Fruit fly (Drosophila melanogaster) whole organism, embryonic: ENCODE results near the gene CG10194.

Source experiments
- Aef1 ChIP-seq: fragments of 200-800 bp; sonication (Bioruptor generic); IDR thresholded peaks from 3 replicates; pipeline ENCODE4 v1.3.6; 2022; ENCODE audit warnings: missing biosample characterization, missing genetic modification characterization
- Atf3 ChIP-seq: fragments of 200-800 bp; sonication (Bioruptor generic); optimal IDR thresholded peaks from 3 replicates; lab custom pipeline; 2016; ENCODE audit warnings: missing biosample characterization, missing genetic modification characterization
- Awh ChIP-seq: fragments of 200-800 bp; sonication (Bioruptor generic); IDR thresholded peaks from 2 replicates; pipeline ENCODE4, ENCODE4 v1.3.6; 2022; ENCODE audit warnings: missing biosample characterization, missing genetic modification characterization
- Blimp-1 ChIP-seq: fragments of 200-800 bp; sonication (Bioruptor generic); optimal IDR thresholded peaks from 3 replicates; lab custom pipeline; 2018; ENCODE audit warnings: missing biosample characterization, missing genetic modification characterization, mild to moderate bottlenecking, moderate library complexity, missing genetic modification reagents
- CG10462 ChIP-seq: fragments of 200-800 bp; sonication (Bioruptor generic); optimal IDR thresholded peaks from 2 replicates; lab custom pipeline; 2016; ENCODE audit warnings: missing biosample characterization, missing genetic modification characterization
- CG12391 ChIP-seq: fragments of 200-800 bp; sonication (Bioruptor generic); optimal IDR thresholded peaks from 3 replicates; lab custom pipeline; 2018; ENCODE audit warnings: missing biosample characterization, mild to moderate bottlenecking, missing genetic modification characterization, moderate library complexity
- CG12769 ChIP-seq: fragments of 200-800 bp; sonication (Bioruptor generic); optimal IDR thresholded peaks from 2 replicates; lab custom pipeline; 2019; ENCODE audit warnings: missing biosample characterization, mild to moderate bottlenecking, missing genetic modification characterization, moderate library complexity
- CG12942 ChIP-seq: fragments of 200-800 bp; sonication (Bioruptor generic); optimal IDR thresholded peaks from 3 replicates; lab custom pipeline; 2016; ENCODE audit warnings: missing biosample characterization, missing genetic modification characterization
- CG14965 ChIP-seq: fragments of 200-800 bp; sonication (Bioruptor generic); optimal IDR thresholded peaks from 2 replicates; lab custom pipeline; 2016; ENCODE audit warnings: missing biosample characterization, missing genetic modification characterization, borderline replicate concordance
- CG15601 ChIP-seq: fragments of 200-800 bp; sonication (Bioruptor generic); optimal IDR thresholded peaks from 3 replicates; lab custom pipeline; 2019; ENCODE audit warnings: missing biosample characterization, mild to moderate bottlenecking, missing genetic modification characterization, moderate library complexity
- CG1602 ChIP-seq: fragments of 200-800 bp; sonication (Bioruptor generic); optimal IDR thresholded peaks from 3 replicates; lab custom pipeline; 2016; ENCODE audit warnings: missing biosample characterization, missing genetic modification characterization
- CG17359 ChIP-seq: fragments of 200-800 bp; sonication (Bioruptor generic); optimal IDR thresholded peaks from 3 replicates; lab custom pipeline; 2018; ENCODE audit warnings: missing biosample characterization, mild to moderate bottlenecking, missing genetic modification characterization, moderate library complexity
- CG18262 ChIP-seq: fragments of 200-800 bp; optimal IDR thresholded peaks from 3 replicates; lab custom pipeline; 2019; ENCODE audit warnings: missing biosample characterization, mild to moderate bottlenecking, missing genetic modification characterization, moderate library complexity
- CG18599 ChIP-seq: fragments of 200-800 bp; sonication (Bioruptor generic); optimal IDR thresholded peaks from 3 replicates; lab custom pipeline; 2017; ENCODE audit warnings: missing biosample characterization, missing genetic modification characterization, mild to moderate bottlenecking, moderate library complexity, missing genetic modification reagents
- CG2875 ChIP-seq: fragments of 200-800 bp; sonication (Bioruptor generic); optimal IDR thresholded peaks from 2 replicates; lab custom pipeline; 2017; ENCODE audit warnings: missing biosample characterization, mild to moderate bottlenecking, missing genetic modification characterization, missing genetic modification reagents
- CG30403 ChIP-seq: fragments of 200-800 bp; sonication (Bioruptor generic); optimal IDR thresholded peaks from 3 replicates; lab custom pipeline; 2016; ENCODE audit warnings: missing biosample characterization, missing genetic modification characterization
- CG42726 ChIP-seq: fragments of 200-800 bp; sonication (Bioruptor generic); IDR thresholded peaks from 2 replicates; pipeline ENCODE4 v1.3.6; 2022; ENCODE audit warnings: missing biosample characterization, missing genetic modification characterization; ENCODE audit not compliant: partially characterized antibody
- D ChIP-seq, 2 experiments: fragments of 200-800 bp in 1 of 2; fragments of >200 bp in 1 of 2; sonication (Bioruptor generic) in 1 of 2; optimal IDR thresholded peaks; 2 replicates in 1 of 2; 3 replicates in 1 of 2; lab custom pipeline; 2017; ENCODE audit warnings: mild to moderate bottlenecking in 1 of 2, missing biosample characterization in 1 of 2, missing genetic modification characterization in 1 of 2, missing genetic modification reagents in 1 of 2
- Dek ChIP-seq: fragments of 200-800 bp; sonication (Bioruptor generic); optimal IDR thresholded peaks from 3 replicates; lab custom pipeline; 2019; ENCODE audit warnings: missing biosample characterization, mild to moderate bottlenecking, missing genetic modification characterization, moderate library complexity
- Ets65A ChIP-seq: fragments of 200-800 bp; sonication (Bioruptor generic); peaks from one replicate; lab custom pipeline; 2016; ENCODE audit warnings: missing biosample characterization, missing genetic modification characterization
- HLHmδ ChIP-seq: fragments of 200-800 bp; sonication (Bioruptor generic); optimal IDR thresholded peaks from 2 replicates; lab custom pipeline; 2018; ENCODE audit warnings: missing biosample characterization, mild to moderate bottlenecking, missing genetic modification characterization, moderate library complexity
- Hmx ChIP-seq: fragments of 200-800 bp; sonication (Bioruptor generic); optimal IDR thresholded peaks from 2 replicates; lab custom pipeline; 2016; ENCODE audit warnings: missing biosample characterization, missing genetic modification characterization
- Lpt ChIP-seq: fragments of >200 bp; optimal IDR thresholded peaks from 2 replicates; lab custom pipeline; 2018; ENCODE audit warnings: missing biosample characterization, missing genetic modification characterization
- Nf-YB ChIP-seq: fragments of 200-800 bp; sonication (Bioruptor generic); optimal IDR thresholded peaks from 3 replicates; lab custom pipeline; 2019; ENCODE audit warnings: missing biosample characterization, mild to moderate bottlenecking, missing genetic modification characterization, moderate library complexity
- Poxn ChIP-seq: fragments of 200-800 bp; sonication (Bioruptor generic); IDR thresholded peaks from 2 replicates; pipeline ENCODE4 v1.3.6; 2022; ENCODE audit warnings: missing biosample characterization, missing genetic modification characterization
- Scr ChIP-seq: fragments of 200-800 bp; sonication (Bioruptor generic); IDR thresholded peaks from 2 replicates; pipeline ENCODE4 v1.3.6; 2022; ENCODE audit warnings: missing biosample characterization, missing genetic modification characterization; ENCODE audit not compliant: partially characterized antibody
- Ssrp ChIP-seq: fragments of 200-800 bp; sonication (Bioruptor generic); optimal IDR thresholded peaks from 2 replicates; lab custom pipeline; 2018; ENCODE audit warnings: missing biosample characterization, mild to moderate bottlenecking, missing genetic modification characterization, moderate library complexity
- Trl ChIP-seq, 3 experiments: fragments of >200 bp in 2 of 3; fragments of 200-800 bp in 1 of 3; sonication (Bioruptor generic) in 1 of 3; optimal IDR thresholded peaks; 2 replicates in 1 of 3; 3 replicates in 2 of 3; lab custom pipeline; 2016 to 2017; ENCODE audit warnings: missing biosample characterization in 1 of 3, missing genetic modification characterization in 1 of 3
- ase ChIP-seq: fragments of 200-800 bp; sonication (Bioruptor generic); IDR thresholded peaks from 3 replicates; pipeline ENCODE4 v1.3.6; 2022; ENCODE audit warnings: missing biosample characterization, missing genetic modification characterization
- bbx ChIP-seq: fragments of 200-800 bp; sonication (Bioruptor generic); IDR thresholded peaks from 2 replicates; pipeline ENCODE4 v1.3.6; 2022; ENCODE audit warnings: missing biosample characterization, missing genetic modification characterization; ENCODE audit not compliant: partially characterized antibody
- bsh ChIP-seq, 2 experiments: fragments of 200-800 bp; sonication (Bioruptor generic); optimal IDR thresholded peaks; 2 replicates each; lab custom pipeline; 2017 to 2018; ENCODE audit warnings: mild to moderate bottlenecking in 2 of 2, missing biosample characterization in 2 of 2, missing genetic modification characterization in 2 of 2, moderate library complexity in 1 of 2
- cg ChIP-seq: fragments of 200-800 bp; sonication (Bioruptor generic); optimal IDR thresholded peaks from 3 replicates; lab custom pipeline; 2019; ENCODE audit warnings: missing biosample characterization, mild to moderate bottlenecking, missing genetic modification characterization, moderate library complexity
- chinmo ChIP-seq: fragments of 200-800 bp; sonication (Bioruptor generic); IDR thresholded peaks from 4 replicates; pipeline ENCODE4 v1.3.6; 2022; ENCODE audit warnings: missing biosample characterization, missing genetic modification characterization; ENCODE audit not compliant: partially characterized antibody
- gcm2 ChIP-seq: fragments of 200-800 bp; sonication (Bioruptor generic); optimal IDR thresholded peaks from 2 replicates; lab custom pipeline; 2016; ENCODE audit warnings: missing biosample characterization, missing genetic modification characterization
- grau ChIP-seq: fragments of 200-800 bp; optimal IDR thresholded peaks from 3 replicates; lab custom pipeline; 2019; ENCODE audit warnings: missing biosample characterization, mild to moderate bottlenecking, missing genetic modification characterization, moderate library complexity
- hth ChIP-seq: fragments of >200 bp; optimal IDR thresholded peaks from 2 replicates; lab custom pipeline; 2017; ENCODE audit warnings: inconsistent platforms
- insv ChIP-seq, 2 experiments: fragments of 200-800 bp; sonication (Bioruptor generic); optimal IDR thresholded peaks; 3 replicates each; lab custom pipeline; 2016 to 2018; ENCODE audit warnings: missing biosample characterization in 2 of 2, missing genetic modification characterization in 2 of 2
- jigr1 ChIP-seq: fragments of 200-800 bp; sonication (Bioruptor generic); IDR thresholded peaks from 3 replicates; pipeline ENCODE4 v1.3.6; 2022; ENCODE audit warnings: missing biosample characterization, missing genetic modification characterization
- lola ChIP-seq, 3 experiments: fragments of >200 bp in 2 of 3; fragments of 200-800 bp in 1 of 3; sonication (Bioruptor generic) in 1 of 3; optimal IDR thresholded peaks; 2 replicates each; lab custom pipeline; 2017 to 2019; ENCODE audit warnings: missing biosample characterization in 3 of 3, missing genetic modification characterization in 3 of 3, mild to moderate bottlenecking in 1 of 3, moderate library complexity in 1 of 3
- phol ChIP-seq: fragments of 200-800 bp; sonication (Bioruptor generic); optimal IDR thresholded peaks from 3 replicates; lab custom pipeline; 2018; ENCODE audit warnings: missing biosample characterization, mild to moderate bottlenecking, missing genetic modification characterization, moderate library complexity
- row ChIP-seq: fragments of 200-800 bp; sonication (Bioruptor generic); IDR thresholded peaks from 3 replicates; pipeline ENCODE4 v1.3.6; 2022; ENCODE audit warnings: missing biosample characterization, missing genetic modification characterization
- sima ChIP-seq: fragments of 200-800 bp; sonication (Bioruptor generic); optimal IDR thresholded peaks from 2 replicates; lab custom pipeline; 2016; ENCODE audit warnings: missing biosample characterization, missing genetic modification characterization
- sr ChIP-seq: fragments of 200-800 bp; sonication (Bioruptor generic); IDR thresholded peaks from 3 replicates; pipeline ENCODE4 v1.3.6; 2022; ENCODE audit warnings: missing biosample characterization, missing genetic modification characterization
- stc ChIP-seq: fragments of 200-800 bp; sonication (Bioruptor generic); IDR thresholded peaks from 2 replicates; pipeline ENCODE4 v1.3.6; 2022; ENCODE audit warnings: missing biosample characterization, missing genetic modification characterization
- tio ChIP-seq: fragments of 200-800 bp; sonication (Bioruptor generic); optimal IDR thresholded peaks from 2 replicates; lab custom pipeline; 2017; ENCODE audit warnings: missing biosample characterization, missing genetic modification characterization, inconsistent platforms
- ttk ChIP-seq: fragments of 200-800 bp; sonication (Bioruptor generic); IDR thresholded peaks from 2 replicates; pipeline ENCODE4 v2.1.2; 2022; ENCODE audit warnings: missing biosample characterization, missing genetic modification characterization
- usp ChIP-seq: fragments of >200 bp; optimal IDR thresholded peaks from 2 replicates; lab custom pipeline; 2017; ENCODE audit warnings: missing biosample characterization, missing genetic modification characterization
- zen2 ChIP-seq: fragments of 200-800 bp; sonication (Bioruptor generic); IDR thresholded peaks from 3 replicates; pipeline ENCODE4 v1.3.6; 2022; ENCODE audit warnings: missing biosample characterization, missing genetic modification characterization; ENCODE audit not compliant: partially characterized antibody

The CG10194 gene

DNA sequence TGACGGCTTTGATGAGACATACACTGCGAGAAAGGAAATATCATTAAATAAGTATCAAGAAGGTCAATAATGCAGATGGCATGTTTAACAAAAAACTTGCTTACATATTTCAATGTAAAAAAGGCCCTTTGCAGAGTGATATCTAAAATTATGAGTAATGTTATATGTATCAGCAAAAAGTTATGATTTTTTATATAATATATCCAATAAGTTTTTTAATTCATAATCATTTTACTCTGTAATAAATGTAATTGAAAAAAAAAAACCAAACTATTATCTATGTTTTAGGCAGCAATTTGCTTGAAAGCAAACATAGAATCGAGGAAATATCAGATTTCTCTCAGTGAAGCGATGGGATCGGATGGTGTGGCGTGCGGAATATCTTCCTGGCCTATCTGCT lies 20.2 kb downstream of the CG10194 start (continued):
- no peak for TF ChIP-seq gcm2
- no peak for TF ChIP-seq CG15601 (tag; lab: Kevin White, UChicago)
- TF ChIP-seq lola (GFP tag; optimal IDR thresholded peaks at IDR 0.05; lab: Kevin White, UChicago): peak in 1 of 3 experiments; percentile 48
- peak; percentile 1 for TF ChIP-seq CG12391 (tag; lab: Kevin White, UChicago)
- TF ChIP-seq CG12942 (GFP tag; lab: Kevin White, UChicago): no peak
- TF ChIP-seq sr (GFP tag; lab: Robert Waterston, UW): no peak
- no peak for TF ChIP-seq CG30403
- TF ChIP-seq insv (GFP tag; optimal IDR thresholded peaks at IDR 0.05; lab: Kevin White, UChicago): no peak
- no peak for TF ChIP-seq Ets65A
- peak; percentile 7 for TF ChIP-seq Blimp-1 (GFP tag; lab: Kevin White, UChicago)
- TF ChIP-seq CG1602 (GFP tag; lab: Kevin White, UChicago): no peak
- TF ChIP-seq hth (lab: Kevin White, UChicago): no peak
- peak; percentile 2 for TF ChIP-seq Ssrp
- no peak for TF ChIP-seq tio (GFP tag; lab: Kevin White, UChicago)
- TF ChIP-seq CG17359 (tag; lab: Kevin White, UChicago): no peak
- no peak for TF ChIP-seq Dek
- TF ChIP-seq jigr1: no peak
- no peak for TF ChIP-seq D (optimal IDR thresholded peaks at IDR 0.05; lab: Kevin White, UChicago)
- peak; percentile 24 for TF ChIP-seq D (GFP tag; optimal IDR thresholded peaks at IDR 0.05; lab: Kevin White, UChicago)
- TF ChIP-seq CG18599: no peak
- no peak for TF ChIP-seq grau
- peak; percentile 34 for TF ChIP-seq phol (tag; lab: Kevin White, UChicago)
- peak in 1 of 2 experiments; percentile 22 for TF ChIP-seq bsh (GFP tag; optimal IDR thresholded peaks at IDR 0.05; lab: Kevin White, UChicago)
- peak; percentile 58 for TF ChIP-seq CG18262 (tag; lab: Kevin White, UChicago)

DNA sequence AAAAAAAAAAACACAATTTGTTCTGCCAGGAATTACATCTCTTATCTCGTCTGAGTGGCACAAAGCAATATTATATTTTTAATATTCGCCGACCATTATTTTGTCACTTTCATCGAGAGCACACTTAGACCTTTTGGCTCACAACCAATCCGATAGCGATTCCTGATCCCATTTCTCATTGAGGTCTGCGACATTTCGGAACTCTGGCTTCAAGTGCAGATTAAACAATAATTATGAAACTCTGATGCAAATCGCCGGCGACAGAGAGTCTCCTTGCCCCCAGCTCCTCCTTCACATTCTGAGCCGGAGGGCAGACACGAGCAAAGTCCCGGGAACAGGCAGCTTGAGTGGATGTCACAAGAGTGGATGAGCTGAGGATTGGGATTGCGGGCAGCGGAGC lies 20.8 kb downstream of the CG10194 start:
- TF ChIP-seq Scr (no peak), Awh (GFP tag; lab: Robert Waterston, UW) (no peak), ttk (GFP tag; lab: Robert Waterston, UW) (no peak), cg (GFP tag; lab: Kevin White, UChicago) (no peak), Hmx (GFP tag; lab: Kevin White, UChicago) (no peak)

DNA sequence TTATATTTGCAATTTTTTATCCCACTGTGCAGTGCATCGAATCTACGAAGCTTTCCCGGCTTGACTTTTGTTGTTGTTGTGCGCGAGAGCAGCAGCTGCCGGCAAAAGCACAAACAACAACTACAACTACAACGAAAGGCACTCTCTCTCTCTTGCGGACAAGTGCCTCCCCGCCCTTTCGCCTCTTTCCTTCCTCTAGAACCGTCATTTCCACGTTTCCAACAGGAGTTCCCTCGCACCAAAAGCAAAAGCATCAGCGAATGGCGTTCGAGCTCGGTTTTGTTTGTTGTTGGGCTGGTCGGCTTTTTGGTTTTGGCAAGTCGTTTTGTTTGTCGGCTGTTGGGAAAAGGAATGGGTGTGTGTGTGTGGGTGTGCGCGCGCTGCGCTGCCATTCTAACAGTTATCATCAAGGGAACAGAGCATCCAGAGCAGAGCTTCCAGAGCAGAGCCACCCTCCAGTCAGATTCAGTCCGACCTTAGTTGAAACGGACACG lies 26.0 kb downstream of the CG10194 start, which contains the start of gene tj:
Gene tj, plus strand, starts transcription at position 444 of the 494 bp plus-strand sequence.
- TF ChIP-seq CG14965 (GFP tag; lab: Kevin White, UChicago) (no peak), Nf-YB (GFP tag; lab: Kevin White, UChicago) (peak; percentile 92), row (peak; percentile 4; the same call in 1 of the 3 replicates), CG10462 (GFP tag; lab: Kevin White, UChicago) (no peak), CG12769 (tag; lab: Kevin White, UChicago) (no peak), Atf3 (GFP tag; lab: Kevin White, UChicago) (no peak), ase (GFP tag; lab: Robert Waterston, UW) (no peak), stc (GFP tag; lab: Robert Waterston, UW) (no peak), HLHmδ (GFP tag; lab: Kevin White, UChicago) (no peak), bbx (GFP tag; lab: Robert Waterston, UW) (no peak), usp (GFP tag; lab: Kevin White, UChicago) (no peak), CG42726 (GFP tag; lab: Robert Waterston, UW) (0 out of 2 replicates have a peak, but pooled peaks have one; percentile 19), Ets65A (peak; percentile 66), CG2875 (no peak), sima (GFP tag; lab: Kevin White, UChicago) (no peak), chinmo (GFP tag; lab: Robert Waterston, UW) (0 out of 4 replicates have a peak, but pooled peaks have one; percentile 38), Lpt (GFP tag; lab: Kevin White, UChicago) (no peak), Aef1 (peak; percentile 43), Trl (optimal IDR thresholded peaks at IDR 0.05; lab: Kevin White, UChicago) (peak; percentile 9 to 46), Trl (GFP tag; optimal IDR thresholded peaks at IDR 0.05; lab: Kevin White, UChicago) (no peak), Poxn (no peak), zen2 (GFP tag; lab: Robert Waterston, UW) (no peak)
